Worm (Caenorhabditis elegans) whole organism, L4 larva: ENCODE measurements around the gene hip-1.

Experiments used
- D1046.2 ChIP-seq: fragments of 200-800 bp; sonication (Bioruptor generic); IDR thresholded peaks from 2 replicates; pipeline ENCODE4 v1.3.6; 2022; ENCODE audit warnings: missing genetic modification characterization, missing compliant biosample characterization
- F37D6.2 ChIP-seq: sonication (generic microtip); optimal IDR thresholded peaks from 2 replicates; lab custom pipeline; 2016; ENCODE audit warnings: mild to moderate bottlenecking, missing genetic modification characterization, missing compliant biosample characterization
- F44E2.7 ChIP-seq: fragments of 200-800 bp; sonication (Bioruptor generic); IDR thresholded peaks from 2 replicates; pipeline ENCODE4 v2.1.2; 2022; ENCODE audit warnings: missing genetic modification characterization, missing compliant biosample characterization
- R02D3.7 ChIP-seq: fragments of 150-350 bp; sonication (generic microtip); optimal IDR thresholded peaks from 3 replicates; lab custom pipeline; 2014; ENCODE audit warnings: missing biosample characterization, missing genetic modification characterization
- Y105C5A.15 ChIP-seq: fragments of 200-800 bp; sonication (Bioruptor generic); IDR thresholded peaks from 2 replicates; pipeline ENCODE4 v1.3.6; 2022; ENCODE audit warnings: missing genetic modification characterization, missing compliant biosample characterization
- Y48G9A.11 ChIP-seq: fragments of 200-800 bp; sonication (Bioruptor generic); IDR thresholded peaks from 2 replicates; pipeline ENCODE4 v1.3.6; 2022; ENCODE audit warnings: missing genetic modification reagents, missing genetic modification characterization, missing compliant biosample characterization
- Y5F2A.4 ChIP-seq: fragments of 200-800 bp; sonication (Bioruptor generic); optimal IDR thresholded peaks from 2 replicates; lab custom pipeline; 2018; ENCODE audit warnings: mild to moderate bottlenecking, missing genetic modification characterization, missing compliant biosample characterization
- Y75B8A.6 ChIP-seq: fragments of 200-800 bp; sonication (Bioruptor generic); IDR thresholded peaks from 2 replicates; pipeline ENCODE4 v1.3.6; 2022; ENCODE audit warnings: missing genetic modification reagents, missing genetic modification characterization, missing compliant biosample characterization
- ZK546.5 ChIP-seq, 2 experiments: sonication (generic microtip); optimal IDR thresholded peaks; 2 replicates each; lab custom pipeline; 2017; ENCODE audit warnings: missing biosample characterization in 2 of 2, missing genetic modification characterization in 2 of 2
- aha-1 ChIP-seq: fragments of 150-350 bp; peaks from one replicate; lab custom pipeline; 2014; ENCODE audit warnings: missing biosample characterization, missing genetic modification characterization
- aly-2 ChIP-seq: sonication (generic microtip); optimal IDR thresholded peaks from 2 replicates; lab custom pipeline; 2018; ENCODE audit warnings: missing biosample characterization, missing genetic modification characterization
- ama-1 ChIP-seq: fragments of 150-350 bp; optimal IDR thresholded peaks from 2 replicates; lab custom pipeline; 2014; ENCODE audit warnings: inconsistent platforms, mixed read lengths
- arid-1 ChIP-seq: fragments of 200-800 bp; sonication (Bioruptor generic); conservative IDR thresholded peaks from 2 replicates; pipeline ENCODE4 v1.3.6; 2022; ENCODE audit warnings: missing genetic modification reagents, missing genetic modification characterization, missing compliant biosample characterization
- ceh-62 ChIP-seq: sonication (generic microtip); optimal IDR thresholded peaks from 2 replicates; lab custom pipeline; 2017; ENCODE audit warnings: missing biosample characterization, missing genetic modification characterization
- ces-1 ChIP-seq: fragments of 150-350 bp; sonication (generic microtip); optimal IDR thresholded peaks from 4 replicates; lab custom pipeline; 2014; ENCODE audit warnings: missing biosample characterization, missing genetic modification reagents, missing genetic modification characterization
- ctbp-1 ChIP-seq: fragments of 200-800 bp; sonication (Bioruptor generic); IDR thresholded peaks from 2 replicates; pipeline ENCODE4 v1.3.6; 2022; ENCODE audit warnings: missing genetic modification reagents, missing genetic modification characterization, missing compliant biosample characterization
- daf-12 ChIP-seq: fragments of 150-350 bp; optimal IDR thresholded peaks from 2 replicates; lab custom pipeline; 2014; ENCODE audit warnings: missing biosample characterization, missing genetic modification reagents, missing genetic modification characterization
- daf-19 ChIP-seq: fragments of 200-800 bp; sonication (Bioruptor generic); conservative IDR thresholded peaks from 2 replicates; pipeline ENCODE4 v1.3.6; 2022; ENCODE audit warnings: missing genetic modification characterization, missing compliant biosample characterization
- daf-8 ChIP-seq: fragments of 200-800 bp; sonication (Bioruptor generic); IDR thresholded peaks from 2 replicates; pipeline ENCODE4 v1.3.6; 2022; ENCODE audit warnings: missing genetic modification characterization, missing compliant biosample characterization
- dmd-6 ChIP-seq: fragments of 200-800 bp; sonication (Bioruptor generic); IDR thresholded peaks from 2 replicates; pipeline ENCODE4 v1.3.6; 2022; ENCODE audit warnings: missing genetic modification reagents, missing genetic modification characterization, missing compliant biosample characterization
- dmd-8 ChIP-seq: fragments of 200-800 bp; sonication (Bioruptor generic); IDR thresholded peaks from 2 replicates; pipeline ENCODE4 v1.3.6; 2022; ENCODE audit warnings: missing genetic modification characterization, missing compliant biosample characterization
- egl-43 ChIP-seq: fragments of 200-800 bp; sonication (Bioruptor generic); IDR thresholded peaks from 2 replicates; pipeline ENCODE4 v1.3.6; 2022; ENCODE audit warnings: missing genetic modification reagents, missing genetic modification characterization, missing compliant biosample characterization
- gei-8 ChIP-seq: fragments of 200-800 bp; sonication (Bioruptor generic); optimal IDR thresholded peaks from 2 replicates; lab custom pipeline; 2018; ENCODE audit warnings: mild to moderate bottlenecking, missing genetic modification characterization, missing compliant biosample characterization
- hif-1 ChIP-seq, 2 experiments: sonication (generic microtip); optimal IDR thresholded peaks; 2 replicates each; lab custom pipeline; 2016 to 2017; ENCODE audit warnings: missing compliant biosample characterization in 2 of 2, missing genetic modification characterization in 2 of 2, missing genetic modification reagents in 2 of 2, missing genotype in 2 of 2, mild to moderate bottlenecking in 1 of 2
- hlh-11 ChIP-seq: fragments of 200-800 bp; sonication (Bioruptor generic); optimal IDR thresholded peaks from 2 replicates; lab custom pipeline; 2018; ENCODE audit warnings: mild to moderate bottlenecking, missing genetic modification characterization, missing compliant biosample characterization
- hlh-30 ChIP-seq: sonication (generic microtip); optimal IDR thresholded peaks from 2 replicates; lab custom pipeline; 2017; ENCODE audit warnings: antibody characterized with exemption, mild to moderate bottlenecking, missing genetic modification characterization, missing compliant biosample characterization; ENCODE audit not compliant: insufficient read depth
- lin-13 ChIP-seq: fragments of 150-350 bp; optimal IDR thresholded peaks from 2 replicates; lab custom pipeline; 2014; ENCODE audit warnings: missing biosample characterization, missing genetic modification reagents, missing genetic modification characterization
- lin-39 ChIP-seq: fragments of 150-350 bp; optimal IDR thresholded peaks from 2 replicates; lab custom pipeline; 2014; ENCODE audit warnings: missing biosample characterization, missing genetic modification reagents, missing genetic modification characterization
- lir-3 ChIP-seq: sonication (generic microtip); optimal IDR thresholded peaks from 2 replicates; lab custom pipeline; 2016; ENCODE audit warnings: mild to moderate bottlenecking, missing genetic modification characterization, missing compliant biosample characterization
- lsy-2 ChIP-seq, 2 experiments: fragments of 150-350 bp in 1 of 2; sonication (generic microtip) in 1 of 2; optimal IDR thresholded peaks; 2 replicates each; lab custom pipeline; 2014 to 2017; ENCODE audit warnings: missing biosample characterization in 2 of 2, missing genetic modification characterization in 2 of 2
- mep-1 ChIP-seq: fragments of 150-350 bp; sonication (generic microtip); optimal IDR thresholded peaks from 3 replicates; lab custom pipeline; 2014; ENCODE audit warnings: missing biosample characterization, missing genetic modification characterization
- mes-2 ChIP-seq: sonication (generic microtip); optimal IDR thresholded peaks from 2 replicates; lab custom pipeline; 2016; ENCODE audit warnings: missing genotype, mild to moderate bottlenecking, missing genetic modification characterization, missing compliant biosample characterization; ENCODE audit not compliant: poor library complexity, severe bottlenecking
- mxl-2 ChIP-seq: fragments of 200-800 bp; sonication (Bioruptor generic); conservative IDR thresholded peaks from 2 replicates; pipeline ENCODE4 v1.3.6; 2022; ENCODE audit warnings: missing genetic modification reagents, missing genetic modification characterization, missing compliant biosample characterization
- nhr-11 ChIP-seq: fragments of 150-350 bp; optimal IDR thresholded peaks from 2 replicates; lab custom pipeline; 2014; ENCODE audit warnings: missing biosample characterization, missing genetic modification characterization
- nhr-111 ChIP-seq: fragments of 200-800 bp; sonication (Bioruptor generic); optimal IDR thresholded peaks from 2 replicates; lab custom pipeline; 2018; ENCODE audit warnings: mild to moderate bottlenecking, missing genetic modification characterization, missing compliant biosample characterization
- nhr-28 ChIP-seq: fragments of 150-350 bp; optimal IDR thresholded peaks from 2 replicates; lab custom pipeline; 2014; ENCODE audit warnings: missing biosample characterization, missing genetic modification characterization
- nhr-48 ChIP-seq: sonication (generic microtip); optimal IDR thresholded peaks from 2 replicates; lab custom pipeline; 2016; ENCODE audit warnings: mild to moderate bottlenecking, missing genetic modification characterization, missing compliant biosample characterization
- pha-4 ChIP-seq, 2 experiments: fragments of 150-350 bp in 1 of 2; fragments of 200-800 bp in 1 of 2; sonication (Bioruptor generic) in 1 of 2; IDR thresholded peaks in 1 of 2; optimal IDR thresholded peaks in 1 of 2; 2 replicates each; pipeline versions ENCODE4 v1.3.6 to Lab custom; 2014 to 2022; ENCODE audit warnings: missing genetic modification characterization in 2 of 2, missing genetic modification reagents in 2 of 2, missing biosample characterization in 1 of 2, missing compliant biosample characterization in 1 of 2
- pqm-1 ChIP-seq: sonication (generic microtip); optimal IDR thresholded peaks from 2 replicates; lab custom pipeline; 2017; ENCODE audit warnings: missing biosample characterization, missing genetic modification characterization
- saeg-2 ChIP-seq: fragments of 200-800 bp; sonication (Bioruptor generic); IDR thresholded peaks from 2 replicates; pipeline ENCODE4 v1.3.6; 2022; ENCODE audit warnings: missing genetic modification reagents, missing genetic modification characterization, missing compliant biosample characterization
- set-16 ChIP-seq: fragments of 200-800 bp; sonication (Bioruptor generic); IDR thresholded peaks from 2 replicates; pipeline ENCODE4 v1.3.6; 2022; ENCODE audit warnings: missing genetic modification reagents, missing genetic modification characterization, missing compliant biosample characterization
- spr-1 ChIP-seq: sonication (generic microtip); optimal IDR thresholded peaks from 2 replicates; lab custom pipeline; 2016; ENCODE audit warnings: mild to moderate bottlenecking, missing genetic modification characterization, missing compliant biosample characterization
- tag-97 ChIP-seq: fragments of 200-800 bp; sonication (Bioruptor generic); IDR thresholded peaks from 2 replicates; pipeline ENCODE4 v1.3.6; 2022; ENCODE audit warnings: missing genetic modification characterization, missing compliant biosample characterization
- unc-62 ChIP-seq, 3 experiments: fragments of 150-350 bp in 1 of 3; sonication (generic microtip); optimal IDR thresholded peaks in 2 of 3; peaks in 1 of 3; 1 replicate in 1 of 3; 2 replicates in 2 of 3; lab custom pipeline; 2014 to 2017; ENCODE audit warnings: missing biosample characterization in 3 of 3, missing genetic modification characterization in 3 of 3, missing genetic modification reagents in 3 of 3, missing genotype in 1 of 3
- vab-7 ChIP-seq: fragments of 200-800 bp; sonication (Bioruptor generic); IDR thresholded peaks from 2 replicates; pipeline ENCODE4 v1.3.6; 2022; ENCODE audit warnings: missing genetic modification reagents, missing genetic modification characterization, missing compliant biosample characterization
- ztf-11 ChIP-seq: fragments of 150-350 bp; optimal IDR thresholded peaks from 2 replicates; lab custom pipeline; 2014; ENCODE audit warnings: missing biosample characterization, missing genetic modification characterization

Gene hip-1

DNA sequence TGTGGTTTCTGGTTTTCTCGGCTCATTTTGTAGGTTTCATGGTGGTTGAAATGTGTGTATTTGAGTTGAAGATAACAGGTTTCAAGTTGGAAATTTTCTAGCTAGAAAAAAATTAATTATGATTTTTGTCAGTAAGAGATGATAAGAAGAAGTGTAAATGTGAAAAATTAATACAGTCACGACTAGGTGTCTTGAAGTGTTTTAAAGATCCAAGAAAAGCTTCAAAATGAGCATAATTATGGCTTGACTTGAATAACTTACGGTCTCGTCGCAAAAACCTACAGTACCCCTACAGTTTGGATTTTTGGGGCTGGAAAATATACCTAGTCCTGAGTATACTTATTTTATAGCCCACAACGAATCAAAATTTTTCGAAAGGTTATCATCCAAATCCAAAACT, 51.9 kb downstream of the hip-1 start, which contains the start of gene exc-12:
Gene exc-12 (minus strand): TSS at position 101 of the 400 bp plus-strand sequence.
- TF ChIP-seq tag-97 (GFP tag; lab: Robert Waterston, UW) (no peak), Y5F2A.4 (no peak), mes-2 (tag; lab: Kevin White, UChicago) (no peak), nhr-28 (no peak), ama-1 (lab: Kevin White, UChicago) (no peak), ceh-62 (tag; lab: Kevin White, UChicago) (no peak), pqm-1 (tag; lab: Kevin White, UChicago) (no peak), dmd-8 (GFP tag; lab: Robert Waterston, UW) (no peak), lin-13 (GFP tag; lab: Kevin White, UChicago) (no peak), egl-43 (no peak), Y75B8A.6 (no peak), hlh-11 (tag; lab: Kevin White, UChicago) (no peak), Y105C5A.15 (GFP tag; lab: Robert Waterston, UW) (no peak), spr-1 (tag; lab: Kevin White, UChicago) (no peak)

ce11 chrIII:13565972-13566371, 56.3 kb downstream of the hip-1 start:
- TF ChIP-seq Y105C5A.15 (GFP tag; lab: Robert Waterston, UW) (no peak), D1046.2 (GFP tag; lab: Robert Waterston, UW) (no peak), mep-1 (tag; lab: Kevin White, UChicago) (no peak), dmd-6 (no peak), nhr-111 (GFP tag; lab: Kevin White, UChicago) (no peak), nhr-11 (peak; percentile 10), ztf-11 (tag; lab: Kevin White, UChicago) (no peak), unc-62 (GFP tag; optimal IDR thresholded peaks at IDR 0.05 in 1 of 2; lab: Kevin White, UChicago) (peak in 1 of 2 experiments; percentile 10), unc-62 (tag; optimal IDR thresholded peaks at IDR 0.05; lab: Kevin White, UChicago) (no peak), lsy-2 (tag; optimal IDR thresholded peaks at IDR 0.05; lab: Kevin White, UChicago) (peak in 1 of 2 experiments; percentile 27), nhr-48 (no peak), R02D3.7 (tag; lab: Kevin White, UChicago) (no peak), gei-8 (GFP tag; lab: Kevin White, UChicago) (no peak), hif-1 (tag; optimal IDR thresholded peaks at IDR 0.05; lab: Kevin White, UChicago) (peak in 1 of 2 experiments; percentile 76), set-16 (no peak), aha-1 (peak; percentile 8)

DNA sequence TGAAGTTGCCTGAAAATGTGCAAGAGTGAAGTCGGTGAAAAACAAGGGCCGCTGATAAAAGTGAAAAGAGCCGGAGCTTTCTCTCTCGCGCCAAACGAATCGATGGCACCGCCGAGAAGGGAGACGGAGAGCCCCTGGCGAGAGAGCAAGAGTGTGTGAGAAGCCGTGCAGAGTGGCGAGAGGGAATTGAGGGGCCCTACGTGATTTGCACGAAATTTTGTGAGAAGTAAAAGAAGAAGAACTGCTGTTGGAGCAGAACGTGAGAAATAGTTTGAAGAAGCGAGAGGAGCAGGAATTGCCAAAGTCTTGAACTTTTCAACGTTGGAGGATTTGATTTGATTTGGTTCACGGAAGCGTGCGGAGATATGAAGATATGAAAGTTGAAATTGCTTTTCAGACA, 57.4 kb downstream of the hip-1 start, which contains the start of gene aldo-1:
Gene aldo-1 (minus strand): TSS at position 9 of the 400 bp plus-strand sequence.
- TF ChIP-seq daf-8 (GFP tag; lab: Robert Waterston, UW) (no peak), pha-4 (GFP tag; IDR thresholded peaks at IDR 0.05; lab: Robert Waterston, UW) (no peak), pha-4 (tag; optimal IDR thresholded peaks at IDR 0.05; lab: Kevin White, UChicago) (no peak), pqm-1 (tag; lab: Kevin White, UChicago) (no peak), nhr-28 (no peak), Y48G9A.11 (no peak), aha-1 (peak; percentile 92), mep-1 (tag; lab: Kevin White, UChicago) (peak; percentile 48), lin-39 (no peak), ctbp-1 (GFP tag; lab: Robert Waterston, UW) (0 out of 2 replicates have a peak, but pooled peaks have one; percentile 64), lir-3 (tag; lab: Kevin White, UChicago) (no peak), Y5F2A.4 (no peak), F37D6.2 (tag; lab: Kevin White, UChicago) (peak; percentile 28), daf-19 (GFP tag; lab: Robert Waterston, UW) (no peak), hlh-30 (tag; lab: Kevin White, UChicago) (peak; percentile 4), aly-2 (tag; lab: Kevin White, UChicago) (no peak), ces-1 (GFP tag; lab: Kevin White, UChicago) (peak; percentile 76), lsy-2 (tag; optimal IDR thresholded peaks at IDR 0.05; lab: Kevin White, UChicago) (peak in 1 of 2 experiments; percentile 53), F44E2.7 (GFP tag; lab: Robert Waterston, UW) (no peak), daf-12 (tag; lab: Kevin White, UChicago) (no peak), vab-7 (GFP tag; lab: Robert Waterston, UW) (no peak), saeg-2 (GFP tag; lab: Robert Waterston, UW) (no peak), hif-1 (tag; optimal IDR thresholded peaks at IDR 0.05; lab: Kevin White, UChicago) (peak; percentile 79 to 99), hlh-11 (tag; lab: Kevin White, UChicago) (peak; percentile 11), nhr-11 (no peak), arid-1 (GFP tag; lab: Robert Waterston, UW) (0 out of 2 replicates have a peak, but pooled peaks have one; percentile 19), set-16 (peak; percentile 80), ZK546.5 (tag; optimal IDR thresholded peaks at IDR 0.05; lab: Kevin White, UChicago) (no peak), mxl-2 (no peak), Y75B8A.6 (no peak)
